Fruit fly (Drosophila melanogaster): ENCODE data around the gene Hand.

- TF ChIP-seq usp (GFP tag; optimal IDR thresholded peaks at IDR 0.05) (no peak), psq (optimal IDR thresholded peaks at IDR 0.05) (no peak), EcR (GFP tag; optimal IDR thresholded peaks at IDR 0.05) (no peak), CG8478 (optimal IDR thresholded peaks at IDR 0.05) (no peak), pan (optimal IDR thresholded peaks at IDR 0.05) (no peak)
Measured at dm6 chr2L:10266511-10266910, 28.7 kb downstream of the Hand start, which contains the start of gene CG4953.

All from whole organism.